Worm (Caenorhabditis elegans) whole organism, young adult: Measurements from ENCODE around the gene oac-48.
A peak's percentile ranks its signal among the peaks of the same experiment; 100 is the strongest.
"Not testable (repeated sequence)": the region's sequence is repeated elsewhere in the genome, so short reads cannot be mapped to it uniquely, and the experiment has no call there.

Experiments
- F57A8.1 ChIP-seq: fragments of 200-800 bp; sonication (Bioruptor generic); optimal IDR thresholded peaks from 2 replicates; lab custom pipeline; 2018; ENCODE audit warnings: mild to moderate bottlenecking, missing genetic modification characterization, moderate library complexity, missing compliant biosample characterization
- ama-1 ChIP-seq, 3 experiments: fragments of 150-350 bp in 1 of 3; sonication (generic microtip) in 2 of 3; optimal IDR thresholded peaks; 2 replicates each; lab custom pipeline; 2014 to 2018; ENCODE audit warnings: missing biosample characterization in 2 of 3, missing genetic modification characterization in 2 of 3, missing genetic modification reagents in 2 of 3
- bed-1 ChIP-seq: fragments of 200-800 bp; sonication (Bioruptor generic); IDR thresholded peaks from 2 replicates; pipeline ENCODE4 v1.3.6; 2022; ENCODE audit warnings: missing genetic modification reagents, missing genetic modification characterization, missing compliant biosample characterization
- dpff-1 ChIP-seq: sonication (generic microtip); optimal IDR thresholded peaks from 2 replicates; lab custom pipeline; 2017; ENCODE audit warnings: mild to moderate bottlenecking, missing genetic modification characterization, missing compliant biosample characterization
- dpl-1 ChIP-seq: fragments of 150-350 bp; optimal IDR thresholded peaks from 2 replicates; lab custom pipeline; 2014; ENCODE audit warnings: missing biosample characterization, missing genetic modification reagents, missing genetic modification characterization
- hmg-20 ChIP-seq: fragments of 200-800 bp; sonication (Bioruptor generic); IDR thresholded peaks from 2 replicates; pipeline ENCODE4 v1.3.6; 2022; ENCODE audit warnings: missing genetic modification reagents, missing genetic modification characterization, missing compliant biosample characterization
- hsf-1 ChIP-seq: fragments of 200-800 bp; sonication (Bioruptor generic); IDR thresholded peaks from 2 replicates; pipeline ENCODE4 v1.3.6; 2022; ENCODE audit warnings: missing genetic modification reagents, missing genetic modification characterization, missing compliant biosample characterization
- madf-6 ChIP-seq: fragments of 200-800 bp; sonication (Bioruptor generic); IDR thresholded peaks from 2 replicates; pipeline ENCODE4 v1.3.6; 2022; ENCODE audit warnings: missing genetic modification reagents, missing genetic modification characterization, missing compliant biosample characterization
- nfya-2 ChIP-seq: fragments of 200-800 bp; sonication (Bioruptor generic); IDR thresholded peaks from 2 replicates; pipeline ENCODE4 v1.3.6; 2022; ENCODE audit warnings: missing genetic modification reagents, missing genetic modification characterization, missing compliant biosample characterization
- pha-4 ChIP-seq: fragments of 150-350 bp; sonication (generic microtip); optimal IDR thresholded peaks from 2 replicates; lab custom pipeline; 2014; ENCODE audit warnings: missing biosample characterization, missing genetic modification reagents, missing genetic modification characterization
- sdz-38 ChIP-seq: sonication (generic microtip); optimal IDR thresholded peaks from 2 replicates; lab custom pipeline; 2016; ENCODE audit warnings: missing genotype, missing genetic modification characterization, missing compliant biosample characterization
- ztf-28 ChIP-seq: fragments of 200-800 bp; sonication (Bioruptor generic); IDR thresholded peaks from 2 replicates; pipeline ENCODE4 v1.3.6; 2022; ENCODE audit warnings: missing genetic modification reagents, missing genetic modification characterization, missing compliant biosample characterization

DNA sequence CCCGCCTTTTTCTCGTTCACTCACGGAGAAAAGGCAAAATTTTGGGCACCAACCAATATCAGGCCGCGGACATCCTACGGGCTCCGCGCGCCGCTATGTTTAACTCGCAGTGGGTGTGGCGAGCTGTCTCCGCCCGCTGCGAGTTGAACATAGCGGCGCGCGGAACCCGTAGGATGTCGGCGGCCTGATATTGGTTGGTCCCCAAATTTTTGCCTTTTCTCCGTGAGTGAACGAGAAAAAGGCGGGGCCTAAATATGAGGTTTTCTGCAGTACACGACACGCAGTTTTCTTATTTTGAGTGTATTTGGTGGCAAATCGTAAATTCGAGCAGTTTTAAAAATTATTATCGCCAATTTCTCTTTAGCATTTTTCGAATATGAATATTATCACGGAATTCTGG is 15.5 kb upstream of the oac-48 start:
- TF ChIP-seq madf-6, result peak; percentile 41; the same call in 1 of the 2 replicates
- not testable (repeated sequence) for TF ChIP-seq hsf-1 (GFP tag; lab: Robert Waterston, UW); sdz-38; ztf-28 (GFP tag; lab: Robert Waterston, UW); dpff-1 (tag; lab: Kevin White, UChicago); pha-4; ama-1 (optimal IDR thresholded peaks at IDR 0.05; lab: Kevin White, UChicago); ama-1 (GFP tag; optimal IDR thresholded peaks at IDR 0.05; lab: Kevin White, UChicago); dpl-1 (GFP tag; lab: Kevin White, UChicago); nfya-2; hmg-20; bed-1 (GFP tag; lab: Robert Waterston, UW); F57A8.1 (GFP tag; lab: Kevin White, UChicago)
